Worm (Caenorhabditis elegans): Measurements from ENCODE around the gene F33G12.7.

DNA sequence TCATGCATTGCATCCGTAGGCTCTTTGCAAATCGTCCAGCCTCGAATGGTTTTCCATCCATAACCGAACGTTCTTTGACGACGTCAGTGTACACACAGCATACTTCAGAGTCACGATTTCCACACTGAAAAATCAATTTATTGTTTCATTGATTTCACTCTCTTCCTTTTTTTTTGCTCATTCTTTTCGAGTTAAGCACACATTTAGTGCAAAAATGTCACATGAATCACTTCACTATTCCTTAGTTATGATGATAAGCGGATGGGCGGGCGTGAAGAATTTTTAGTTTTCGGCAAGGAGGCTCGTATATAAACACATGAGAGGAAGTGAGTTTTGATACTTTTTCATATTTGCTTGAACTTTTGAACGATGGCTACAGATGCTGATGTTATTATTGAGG lies 45.0 kb upstream of the F33G12.7 start, which contains the start of gene txt-9:
- TF ChIP-seq ama-1 (optimal IDR thresholded peaks at IDR 0.05) = no peak
- no peak for TF ChIP-seq tra-4 (tag; optimal IDR thresholded peaks at IDR 0.05)
- TF ChIP-seq sea-1 (GFP tag; conservative IDR thresholded peaks at IDR 0.05) = no peak
- TF ChIP-seq scrt-1 (GFP tag; IDR thresholded peaks at IDR 0.05) = no peak
- TF ChIP-seq F13C5.2 (tag; optimal IDR thresholded peaks at IDR 0.05) = no peak

All from whole organism, early embryonic.